Worm (Caenorhabditis elegans) whole organism, L4 larva: Measurements from ENCODE around the gene atln-1.

ENCODE experiments used
- D1046.2 ChIP-seq: fragments of 200-800 bp; sonication (Bioruptor generic); IDR thresholded peaks from 2 replicates; pipeline ENCODE4 v1.3.6; 2022; ENCODE audit warnings: missing genetic modification characterization, missing compliant biosample characterization
- F44E2.7 ChIP-seq: fragments of 200-800 bp; sonication (Bioruptor generic); IDR thresholded peaks from 2 replicates; pipeline ENCODE4 v2.1.2; 2022; ENCODE audit warnings: missing genetic modification characterization, missing compliant biosample characterization
- Y105C5A.15 ChIP-seq: fragments of 200-800 bp; sonication (Bioruptor generic); IDR thresholded peaks from 2 replicates; pipeline ENCODE4 v1.3.6; 2022; ENCODE audit warnings: missing genetic modification characterization, missing compliant biosample characterization
- ZK337.2 ChIP-seq: fragments of 200-800 bp; sonication (Bioruptor generic); IDR thresholded peaks from 2 replicates; pipeline ENCODE4 v1.3.6; 2022; ENCODE audit warnings: missing genetic modification reagents, missing genetic modification characterization, missing compliant biosample characterization
- ZK546.5 ChIP-seq, 2 experiments: sonication (generic microtip); optimal IDR thresholded peaks; 2 replicates each; lab custom pipeline; 2017; ENCODE audit warnings: missing biosample characterization in 2 of 2, missing genetic modification characterization in 2 of 2
- aha-1 ChIP-seq: fragments of 150-350 bp; peaks from one replicate; lab custom pipeline; 2014; ENCODE audit warnings: missing biosample characterization, missing genetic modification characterization
- ama-1 ChIP-seq: fragments of 150-350 bp; optimal IDR thresholded peaks from 2 replicates; lab custom pipeline; 2014; ENCODE audit warnings: inconsistent platforms, mixed read lengths
- ceh-62 ChIP-seq: sonication (generic microtip); optimal IDR thresholded peaks from 2 replicates; lab custom pipeline; 2017; ENCODE audit warnings: missing biosample characterization, missing genetic modification characterization
- ceh-82 ChIP-seq: sonication (generic microtip); optimal IDR thresholded peaks from 2 replicates; lab custom pipeline; 2017; ENCODE audit warnings: missing biosample characterization, missing genetic modification characterization
- cey-2 ChIP-seq: sonication (generic microtip); optimal IDR thresholded peaks from 3 replicates; lab custom pipeline; 2017; ENCODE audit warnings: missing genetic modification characterization, mild to moderate bottlenecking, missing compliant biosample characterization, antibody characterized with exemption, borderline replicate concordance; ENCODE audit not compliant: insufficient read depth
- ctbp-1 ChIP-seq: fragments of 200-800 bp; sonication (Bioruptor generic); IDR thresholded peaks from 2 replicates; pipeline ENCODE4 v1.3.6; 2022; ENCODE audit warnings: missing genetic modification reagents, missing genetic modification characterization, missing compliant biosample characterization
- duxl-1 ChIP-seq: sonication (generic microtip); optimal IDR thresholded peaks from 2 replicates; lab custom pipeline; 2016; ENCODE audit warnings: mild to moderate bottlenecking, missing genetic modification characterization, moderate library complexity, missing compliant biosample characterization; ENCODE audit not compliant: poor library complexity
- egl-43 ChIP-seq: fragments of 200-800 bp; sonication (Bioruptor generic); IDR thresholded peaks from 2 replicates; pipeline ENCODE4 v1.3.6; 2022; ENCODE audit warnings: missing genetic modification reagents, missing genetic modification characterization, missing compliant biosample characterization
- hlh-11 ChIP-seq: fragments of 200-800 bp; sonication (Bioruptor generic); optimal IDR thresholded peaks from 2 replicates; lab custom pipeline; 2018; ENCODE audit warnings: mild to moderate bottlenecking, missing genetic modification characterization, missing compliant biosample characterization
- lin-1 ChIP-seq: fragments of 200-800 bp; sonication (Bioruptor generic); IDR thresholded peaks from 2 replicates; pipeline ENCODE4 v1.3.6; 2022; ENCODE audit warnings: missing genetic modification reagents, missing genetic modification characterization, missing compliant biosample characterization
- lin-38 ChIP-seq: fragments of 200-800 bp; sonication (Bioruptor generic); IDR thresholded peaks from 2 replicates; pipeline ENCODE4 v1.3.6; 2022; ENCODE audit warnings: missing genetic modification reagents, missing genetic modification characterization, missing compliant biosample characterization
- lsy-2 ChIP-seq, 2 experiments: fragments of 150-350 bp in 1 of 2; sonication (generic microtip) in 1 of 2; optimal IDR thresholded peaks; 2 replicates each; lab custom pipeline; 2014 to 2017; ENCODE audit warnings: missing biosample characterization in 2 of 2, missing genetic modification characterization in 2 of 2
- madf-5 ChIP-seq, 2 experiments: fragments of 200-800 bp; sonication (Bioruptor generic); IDR thresholded peaks; 2 replicates each; pipeline ENCODE4 v1.3.6; 2022; ENCODE audit warnings: missing compliant biosample characterization in 2 of 2, missing genetic modification characterization in 2 of 2
- madf-9 ChIP-seq: fragments of 200-800 bp; sonication (Bioruptor generic); conservative IDR thresholded peaks from 2 replicates; pipeline ENCODE4 v1.3.6; 2022; ENCODE audit warnings: missing genetic modification reagents, missing genetic modification characterization, missing compliant biosample characterization
- mdt-29 ChIP-seq: fragments of 200-800 bp; sonication (Bioruptor generic); IDR thresholded peaks from 2 replicates; pipeline ENCODE4 v1.3.6; 2022; ENCODE audit warnings: missing genetic modification reagents, missing genetic modification characterization, missing compliant biosample characterization
- mes-2 ChIP-seq: sonication (generic microtip); optimal IDR thresholded peaks from 2 replicates; lab custom pipeline; 2016; ENCODE audit warnings: missing genotype, mild to moderate bottlenecking, missing genetic modification characterization, missing compliant biosample characterization; ENCODE audit not compliant: poor library complexity, severe bottlenecking
- mxl-3 ChIP-seq: fragments of 200-800 bp; sonication (Bioruptor generic); optimal IDR thresholded peaks from 2 replicates; lab custom pipeline; 2018; ENCODE audit warnings: mild to moderate bottlenecking, missing genetic modification characterization, missing compliant biosample characterization
- nhr-111 ChIP-seq: fragments of 200-800 bp; sonication (Bioruptor generic); optimal IDR thresholded peaks from 2 replicates; lab custom pipeline; 2018; ENCODE audit warnings: mild to moderate bottlenecking, missing genetic modification characterization, missing compliant biosample characterization
- nhr-25 ChIP-seq: sonication (generic microtip); optimal IDR thresholded peaks from 2 replicates; lab custom pipeline; 2017; ENCODE audit warnings: missing genetic modification characterization, mild to moderate bottlenecking, missing compliant biosample characterization, antibody characterized with exemption, moderate library complexity, borderline replicate concordance; ENCODE audit not compliant: insufficient read depth
- rbr-2 ChIP-seq: sonication (generic microtip); optimal IDR thresholded peaks from 2 replicates; lab custom pipeline; 2016; ENCODE audit warnings: missing genotype, missing genetic modification characterization, missing compliant biosample characterization
- saeg-2 ChIP-seq: fragments of 200-800 bp; sonication (Bioruptor generic); IDR thresholded peaks from 2 replicates; pipeline ENCODE4 v1.3.6; 2022; ENCODE audit warnings: missing genetic modification reagents, missing genetic modification characterization, missing compliant biosample characterization
- set-16 ChIP-seq: fragments of 200-800 bp; sonication (Bioruptor generic); IDR thresholded peaks from 2 replicates; pipeline ENCODE4 v1.3.6; 2022; ENCODE audit warnings: missing genetic modification reagents, missing genetic modification characterization, missing compliant biosample characterization
- snpc-1.2 ChIP-seq: fragments of 200-800 bp; sonication (Bioruptor generic); IDR thresholded peaks from 2 replicates; pipeline ENCODE4 v1.3.6; 2022; ENCODE audit warnings: missing genetic modification reagents, missing genetic modification characterization, missing compliant biosample characterization
- unc-130 ChIP-seq: sonication (generic microtip); optimal IDR thresholded peaks from 2 replicates; lab custom pipeline; 2016; ENCODE audit warnings: missing genetic modification reagents, missing genetic modification characterization, missing compliant biosample characterization
- unc-62 ChIP-seq, 3 experiments: fragments of 150-350 bp in 1 of 3; sonication (generic microtip); optimal IDR thresholded peaks in 2 of 3; peaks in 1 of 3; 1 replicate in 1 of 3; 2 replicates in 2 of 3; lab custom pipeline; 2014 to 2017; ENCODE audit warnings: missing biosample characterization in 3 of 3, missing genetic modification characterization in 3 of 3, missing genetic modification reagents in 3 of 3, missing genotype in 1 of 3
- vab-7 ChIP-seq: fragments of 200-800 bp; sonication (Bioruptor generic); IDR thresholded peaks from 2 replicates; pipeline ENCODE4 v1.3.6; 2022; ENCODE audit warnings: missing genetic modification reagents, missing genetic modification characterization, missing compliant biosample characterization
- zfp-3 ChIP-seq: fragments of 200-800 bp; sonication (Bioruptor generic); conservative IDR thresholded peaks from 2 replicates; pipeline ENCODE4 v1.3.6; 2022; ENCODE audit warnings: missing genetic modification reagents, missing genetic modification characterization, missing compliant biosample characterization

atln-1 gene

DNA sequence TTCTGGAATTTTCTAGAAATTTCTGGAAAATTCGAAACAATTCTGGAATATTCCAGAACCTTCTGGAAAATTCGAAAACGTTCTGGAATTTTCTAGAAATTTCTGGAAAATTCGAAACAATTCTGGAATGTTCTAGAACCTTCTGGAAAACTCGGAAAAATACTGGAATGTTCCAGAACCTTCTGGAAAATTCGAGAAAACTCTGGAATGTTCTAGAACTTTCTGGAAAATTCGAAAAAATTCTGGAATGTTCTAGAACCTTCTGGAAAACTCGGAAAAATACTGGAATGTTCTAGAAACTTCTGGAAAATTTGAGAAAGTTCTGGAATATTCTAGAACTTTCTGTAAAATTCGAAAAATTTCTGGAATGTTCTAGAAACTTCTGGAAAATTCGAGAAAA, 32.4 kb upstream of the atln-1 start:
- peak; percentile 57; the same call in 1 of the 2 replicates for TF ChIP-seq egl-43 (GFP tag; lab: Robert Waterston, UW)
- TF ChIP-seq mdt-29 (GFP tag; lab: Robert Waterston, UW): peak; percentile 89
- TF ChIP-seq D1046.2 (GFP tag; lab: Robert Waterston, UW): 0 out of 2 replicates have a peak, but pooled peaks have one; percentile 56
- peak; percentile 59 for TF ChIP-seq lin-38
- TF ChIP-seq saeg-2 (GFP tag; lab: Robert Waterston, UW): peak; percentile 59; the same call in 1 of the 2 replicates
- TF ChIP-seq ctbp-1: peak; percentile 54; the same call in 1 of the 2 replicates
- TF ChIP-seq Y105C5A.15 (GFP tag; lab: Robert Waterston, UW): peak; percentile 92
- TF ChIP-seq zfp-3 (GFP tag; lab: Robert Waterston, UW): 0 out of 2 replicates have a peak, but pooled peaks have one; percentile 34
- TF ChIP-seq madf-5 (GFP tag; IDR thresholded peaks at IDR 0.05; lab: Robert Waterston, UW): 0 out of 4 replicates have a peak, but pooled peaks of 1 of the 2 experiments have one; percentile 21
- peak; percentile 54; the same call in 1 of the 2 replicates for TF ChIP-seq lin-1 (GFP tag; lab: Robert Waterston, UW)

DNA sequence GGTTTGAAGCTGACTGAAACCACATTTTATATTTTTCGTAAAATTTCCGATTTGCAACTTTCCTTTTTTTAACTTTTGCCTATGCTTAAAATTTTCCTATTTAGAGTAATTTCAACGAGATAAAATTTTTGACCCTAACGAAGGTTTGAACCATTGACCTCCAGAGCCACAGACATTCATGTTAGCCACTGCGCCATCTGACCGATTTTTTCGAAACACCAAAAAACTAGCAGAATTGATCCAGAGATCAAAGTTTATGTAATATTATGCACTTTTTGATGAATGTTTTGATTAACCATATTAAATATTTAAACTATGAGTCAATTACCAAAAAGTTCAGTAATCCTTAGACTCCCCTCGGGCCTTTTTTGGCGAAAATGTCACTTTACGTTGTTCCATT, 30.4 kb upstream of the atln-1 start:
- peak; percentile 59 for TF ChIP-seq aha-1 (tag; lab: Kevin White, UChicago)
- TF ChIP-seq unc-62 (GFP tag; optimal IDR thresholded peaks at IDR 0.05 in 1 of 2; lab: Kevin White, UChicago): peak in 1 of 2 experiments; percentile 66
- TF ChIP-seq unc-62 (tag; optimal IDR thresholded peaks at IDR 0.05; lab: Kevin White, UChicago): no peak
- no peak for TF ChIP-seq madf-9 (GFP tag; lab: Robert Waterston, UW)
- TF ChIP-seq, all 104 proteins: peak for 2

DNA sequence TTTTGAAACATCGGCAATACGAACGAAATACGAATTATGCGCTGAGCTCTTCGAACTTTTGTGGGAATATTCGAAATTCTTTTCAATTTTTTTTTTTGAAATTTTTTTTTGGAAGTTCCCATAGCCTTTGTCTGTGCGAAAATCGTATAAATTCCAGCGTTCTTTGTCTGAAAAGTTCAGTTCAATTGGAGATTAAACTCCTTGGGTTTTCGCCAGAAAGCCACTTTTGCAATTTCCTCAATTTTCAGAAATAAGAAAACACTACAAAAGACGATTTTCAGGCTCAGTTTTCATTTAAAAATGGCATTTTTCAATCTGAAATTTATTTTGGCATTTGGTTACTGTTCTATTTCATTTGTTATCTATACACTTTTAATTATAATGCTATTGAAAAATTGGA, 29.3 kb upstream of the atln-1 start, which contains the start of gene Y54G2A.38:
Gene Y54G2A.38, plus strand, starts transcription at position 301 of the 400 bp plus-strand sequence.
- TF ChIP-seq ZK546.5 (tag; optimal IDR thresholded peaks at IDR 0.05; lab: Kevin White, UChicago): no peak
- TF ChIP-seq nhr-25 (tag; lab: Kevin White, UChicago): no peak
- no peak for TF ChIP-seq lsy-2 (tag; optimal IDR thresholded peaks at IDR 0.05; lab: Kevin White, UChicago)
- no peak for TF ChIP-seq duxl-1 (tag; lab: Kevin White, UChicago)
- no peak for TF ChIP-seq F44E2.7 (GFP tag; lab: Robert Waterston, UW)
- TF ChIP-seq nhr-111 (GFP tag; lab: Kevin White, UChicago): no peak
- no peak for TF ChIP-seq rbr-2
- no peak for TF ChIP-seq ZK337.2 (GFP tag; lab: Robert Waterston, UW)
- no peak for TF ChIP-seq mxl-3 (GFP tag; lab: Kevin White, UChicago)
- no peak for TF ChIP-seq hlh-11 (tag; lab: Kevin White, UChicago)
- TF ChIP-seq ama-1: no peak
- TF ChIP-seq mes-2: no peak
- TF ChIP-seq unc-130 (GFP tag; lab: Kevin White, UChicago): no peak
- TF ChIP-seq ctbp-1: no peak
- no peak for TF ChIP-seq ceh-82 (tag; lab: Kevin White, UChicago)
- no peak for TF ChIP-seq ceh-62 (tag; lab: Kevin White, UChicago)
- TF ChIP-seq set-16 (GFP tag; lab: Robert Waterston, UW): no peak
- no peak for TF ChIP-seq cey-2 (tag; lab: Kevin White, UChicago)

DNA sequence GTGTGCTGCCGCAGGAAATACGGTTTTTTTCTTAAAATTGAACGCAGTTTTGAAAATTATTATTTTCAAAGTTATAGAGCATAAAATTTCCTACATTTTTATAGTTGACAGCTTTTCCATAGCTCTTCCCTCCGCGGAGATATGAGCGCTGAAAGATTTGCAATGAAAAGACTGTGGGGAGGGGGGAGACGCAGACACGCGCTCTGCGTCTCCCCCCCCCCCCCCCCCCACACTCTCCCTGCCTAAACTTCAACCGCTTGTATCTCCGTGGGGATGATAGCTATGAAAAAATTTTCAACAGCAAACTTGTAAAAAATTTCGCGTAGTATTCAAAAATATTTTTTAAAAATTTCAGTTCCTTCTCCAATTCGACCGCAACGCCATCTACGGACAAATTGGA, 27.0 kb upstream of the atln-1 start:
- TF ChIP-seq set-16 (GFP tag; lab: Robert Waterston, UW) (peak; percentile 63), lin-38 (no peak), vab-7 (GFP tag; lab: Robert Waterston, UW) (no peak), snpc-1.2 (GFP tag; lab: Robert Waterston, UW) (no peak)
